Worm (Caenorhabditis elegans) whole organism, mixed stage, embryonic: ENCODE results near the gene T24C12.1.

ENCODE experiments used
- M03D4.4 ChIP-seq: sonication (generic microtip); optimal IDR thresholded peaks from 2 replicates; lab custom pipeline; 2017; ENCODE audit warnings: mild to moderate bottlenecking, missing genetic modification characterization, missing compliant biosample characterization
- bed-3 ChIP-seq: fragments of 200-800 bp; sonication (Bioruptor generic); optimal IDR thresholded peaks from 3 replicates; lab custom pipeline; 2018; ENCODE audit warnings: mild to moderate bottlenecking, missing genetic modification characterization, moderate library complexity, missing compliant biosample characterization
- ceh-43 ChIP-seq: fragments of 200-800 bp; sonication (Bioruptor generic); optimal IDR thresholded peaks from 2 replicates; lab custom pipeline; 2018; ENCODE audit warnings: mild to moderate bottlenecking, missing genetic modification characterization, moderate library complexity, missing compliant biosample characterization
- ces-1 ChIP-seq: fragments of 150-350 bp; optimal IDR thresholded peaks from 2 replicates; lab custom pipeline; 2014; ENCODE audit warnings: missing biosample characterization, missing genetic modification reagents, missing genetic modification characterization
- cnd-1 ChIP-seq: fragments of 200-800 bp; sonication (Bioruptor generic); optimal IDR thresholded peaks from 2 replicates; lab custom pipeline; 2018; ENCODE audit warnings: mild to moderate bottlenecking, missing genetic modification characterization, missing compliant biosample characterization
- drap-1 ChIP-seq: fragments of 200-800 bp; sonication (Bioruptor generic); optimal IDR thresholded peaks from 3 replicates; lab custom pipeline; 2018; ENCODE audit warnings: mild to moderate bottlenecking, missing genetic modification characterization, missing compliant biosample characterization
- elt-1 ChIP-seq: sonication (generic microtip); optimal IDR thresholded peaks from 2 replicates; lab custom pipeline; 2017; ENCODE audit warnings: missing genetic modification characterization, mild to moderate bottlenecking, missing compliant biosample characterization, antibody characterized with exemption, moderate library complexity, borderline replicate concordance; ENCODE audit not compliant: insufficient read depth
- elt-3 ChIP-seq: fragments of 150-350 bp; optimal IDR thresholded peaks from 2 replicates; lab custom pipeline; 2014; ENCODE audit warnings: missing biosample characterization, missing genetic modification characterization
- flh-1 ChIP-seq: fragments of 200-800 bp; sonication (Bioruptor generic); optimal IDR thresholded peaks from 2 replicates; lab custom pipeline; 2018; ENCODE audit warnings: mild to moderate bottlenecking, missing genetic modification characterization, moderate library complexity, missing compliant biosample characterization
- ham-2 ChIP-seq: fragments of 200-800 bp; sonication (Bioruptor generic); optimal IDR thresholded peaks from 2 replicates; lab custom pipeline; 2018; ENCODE audit warnings: mild to moderate bottlenecking, missing genetic modification characterization, missing compliant biosample characterization
- hlh-1 ChIP-seq: fragments of 150-350 bp; optimal IDR thresholded peaks from 2 replicates; lab custom pipeline; 2014; ENCODE audit warnings: missing biosample characterization, missing genetic modification reagents, missing genetic modification characterization
- lin-13 ChIP-seq: fragments of 150-350 bp; optimal IDR thresholded peaks from 2 replicates; lab custom pipeline; 2014; ENCODE audit warnings: missing biosample characterization, missing genetic modification characterization
- lin-32 ChIP-seq: fragments of 200-800 bp; sonication (Bioruptor generic); optimal IDR thresholded peaks from 2 replicates; lab custom pipeline; 2018; ENCODE audit warnings: mild to moderate bottlenecking, missing genetic modification characterization, missing compliant biosample characterization
- lsy-2 ChIP-seq: fragments of 150-350 bp; optimal IDR thresholded peaks from 2 replicates; lab custom pipeline; 2014; ENCODE audit warnings: missing biosample characterization, missing genetic modification characterization
- mab-5 ChIP-seq: fragments of 150-350 bp; optimal IDR thresholded peaks from 2 replicates; lab custom pipeline; 2014; ENCODE audit warnings: missing biosample characterization, missing genetic modification characterization
- mep-1 ChIP-seq: fragments of 150-350 bp; optimal IDR thresholded peaks from 2 replicates; lab custom pipeline; 2017; ENCODE audit warnings: missing biosample characterization, missing genetic modification reagents, missing genetic modification characterization, inconsistent platforms
- mls-2 ChIP-seq: sonication (generic microtip); optimal IDR thresholded peaks from 2 replicates; lab custom pipeline; 2016; ENCODE audit warnings: mild to moderate bottlenecking, missing genetic modification characterization, moderate library complexity, missing compliant biosample characterization
- nhr-12 ChIP-seq: fragments of 150-350 bp; optimal IDR thresholded peaks from 2 replicates; lab custom pipeline; 2014; ENCODE audit warnings: missing biosample characterization, missing genetic modification characterization
- nhr-2 ChIP-seq: fragments of 150-350 bp; optimal IDR thresholded peaks from 2 replicates; lab custom pipeline; 2014; ENCODE audit warnings: missing biosample characterization, missing genetic modification characterization
- nhr-237 ChIP-seq: fragments of 150-350 bp; optimal IDR thresholded peaks from 2 replicates; lab custom pipeline; 2014; ENCODE audit warnings: missing biosample characterization, missing genetic modification characterization
- nhr-28 ChIP-seq: fragments of 150-350 bp; optimal IDR thresholded peaks from 2 replicates; lab custom pipeline; 2014; ENCODE audit warnings: missing biosample characterization, missing genetic modification characterization
- pha-4 ChIP-seq: fragments of 150-350 bp; optimal IDR thresholded peaks from 2 replicates; lab custom pipeline; 2018; ENCODE audit warnings: missing biosample characterization, missing genetic modification reagents, missing genetic modification characterization
- sem-2 ChIP-seq: fragments of 200-800 bp; sonication (Bioruptor generic); optimal IDR thresholded peaks from 2 replicates; lab custom pipeline; 2018; ENCODE audit warnings: mild to moderate bottlenecking, missing genetic modification characterization, missing compliant biosample characterization
- snpc-4 ChIP-seq: fragments of 150-350 bp; optimal IDR thresholded peaks from 2 replicates; lab custom pipeline; 2014; ENCODE audit warnings: missing biosample characterization, missing genetic modification characterization
- tbx-8 ChIP-seq: fragments of 200-800 bp; sonication (Bioruptor generic); optimal IDR thresholded peaks from 2 replicates; lab custom pipeline; 2018; ENCODE audit warnings: mild to moderate bottlenecking, missing genetic modification characterization, moderate library complexity, missing compliant biosample characterization
- unc-120 ChIP-seq: sonication (generic microtip); optimal IDR thresholded peaks from 2 replicates; lab custom pipeline; 2017; ENCODE audit warnings: missing genetic modification characterization, missing compliant biosample characterization; ENCODE audit not compliant: poor library complexity, severe bottlenecking
- unc-39 ChIP-seq: fragments of 150-350 bp; optimal IDR thresholded peaks from 2 replicates; lab custom pipeline; 2014; ENCODE audit warnings: missing biosample characterization, missing genetic modification characterization
- zip-8 ChIP-seq: fragments of 150-350 bp; optimal IDR thresholded peaks from 2 replicates; lab custom pipeline; 2014; ENCODE audit warnings: missing biosample characterization, missing genetic modification characterization
- ztf-11 ChIP-seq: fragments of 150-350 bp; optimal IDR thresholded peaks from 2 replicates; lab custom pipeline; 2014; ENCODE audit warnings: missing biosample characterization, missing genetic modification characterization

T24C12.1 gene

DNA sequence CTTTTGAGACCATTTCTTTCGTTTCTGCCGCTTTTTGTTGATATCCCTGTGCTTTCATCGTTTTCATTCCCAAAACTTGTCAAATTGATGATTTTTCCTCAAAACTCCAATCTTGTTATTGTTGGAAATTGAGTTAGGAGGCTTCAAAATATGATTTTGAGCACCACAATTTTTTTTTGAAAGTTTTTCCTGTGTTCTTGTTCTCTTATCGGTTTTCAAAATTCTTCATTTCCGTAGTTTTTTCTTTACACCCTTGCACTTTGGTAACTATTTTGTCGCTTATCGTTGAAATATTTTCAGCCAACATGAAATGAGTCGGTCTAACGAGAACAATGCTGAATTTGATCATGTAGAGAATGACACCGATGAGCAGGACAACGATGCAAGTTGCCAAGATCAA, 18.7 kb upstream of the T24C12.1 start, which contains the start of gene F48B9.1:
F48B9.1 (plus strand) TSS at position 301 of the 400 bp plus-strand sequence.
- no peak for TF ChIP-seq lin-32 (GFP tag; lab: Kevin White, UChicago)
- TF ChIP-seq drap-1 (GFP tag; lab: Kevin White, UChicago) = no peak
- TF ChIP-seq hlh-1 (tag; lab: Kevin White, UChicago) = no peak
- TF ChIP-seq cnd-1 (tag; lab: Kevin White, UChicago) = no peak
- TF ChIP-seq bed-3 (GFP tag; lab: Kevin White, UChicago) = no peak
- TF ChIP-seq mab-5 (tag; lab: Kevin White, UChicago) = no peak
- no peak for TF ChIP-seq nhr-12 (tag; lab: Kevin White, UChicago)
- no peak for TF ChIP-seq ztf-11 (tag; lab: Kevin White, UChicago)
- no peak for TF ChIP-seq flh-1 (GFP tag; lab: Kevin White, UChicago)
- TF ChIP-seq mls-2 (tag; lab: Kevin White, UChicago) = no peak
- no peak for TF ChIP-seq nhr-28
- no peak for TF ChIP-seq mep-1 (tag; lab: Kevin White, UChicago)
- no peak for TF ChIP-seq elt-1 (tag; lab: Kevin White, UChicago)
- TF ChIP-seq zip-8 (tag; lab: Kevin White, UChicago) = no peak
- TF ChIP-seq ces-1 (GFP tag; lab: Kevin White, UChicago) = no peak
- TF ChIP-seq snpc-4 (tag; lab: Kevin White, UChicago) = no peak
- TF ChIP-seq unc-120 (tag; lab: Kevin White, UChicago) = no peak
- TF ChIP-seq lin-13 (tag; lab: Kevin White, UChicago) = no peak

DNA sequence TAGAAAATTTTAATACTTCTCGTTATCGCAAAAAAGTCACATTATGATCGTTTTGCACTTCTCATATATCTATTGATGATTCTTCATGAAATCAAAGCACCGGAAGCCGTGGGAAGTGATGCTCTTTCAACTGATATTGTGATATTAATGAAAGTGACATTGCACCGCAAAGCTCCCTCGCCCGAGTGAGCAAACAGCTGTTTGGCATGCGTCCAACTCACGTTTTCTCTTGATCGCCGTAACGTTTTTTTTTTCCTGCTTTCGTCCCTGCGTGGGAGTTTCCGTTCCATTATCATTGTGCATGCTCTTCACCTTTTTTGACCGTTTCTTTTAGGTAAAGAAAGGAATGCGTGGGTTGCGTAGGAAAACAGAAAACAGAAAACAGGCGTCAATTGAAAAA, 10.4 kb upstream of the T24C12.1 start:
- TF ChIP-seq unc-120 (tag; lab: Kevin White, UChicago) (peak; percentile 29), hlh-1 (tag; lab: Kevin White, UChicago) (peak; percentile 83), nhr-2 (tag; lab: Kevin White, UChicago) (no peak)

DNA sequence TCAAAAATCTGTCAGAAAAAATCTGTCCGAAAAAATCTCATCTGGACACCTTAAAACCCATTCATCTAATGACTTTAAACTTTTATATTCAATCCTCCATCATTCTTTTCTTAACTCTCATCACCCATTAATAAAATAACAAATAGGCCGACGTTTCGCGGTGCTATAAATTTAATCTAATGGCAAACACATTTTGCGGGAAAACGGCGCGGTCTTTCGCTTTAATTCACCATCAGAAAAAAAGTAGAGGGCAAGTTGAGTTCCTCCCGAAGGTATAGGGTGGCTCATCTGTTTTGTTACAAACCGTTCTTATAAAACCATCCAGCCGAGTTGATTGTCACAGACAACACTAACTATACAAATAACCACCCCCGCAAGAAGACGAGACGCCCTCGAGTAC, 8.5 kb upstream of the T24C12.1 start:
- TF ChIP-seq nhr-28 (no peak), ces-1 (GFP tag; lab: Kevin White, UChicago) (no peak), nhr-12 (tag; lab: Kevin White, UChicago) (no peak), unc-120 (tag; lab: Kevin White, UChicago) (no peak), nhr-2 (tag; lab: Kevin White, UChicago) (no peak), bed-3 (GFP tag; lab: Kevin White, UChicago) (no peak), lsy-2 (tag; lab: Kevin White, UChicago) (no peak), unc-39 (tag; lab: Kevin White, UChicago) (no peak), ham-2 (GFP tag; lab: Kevin White, UChicago) (no peak), nhr-237 (no peak), tbx-8 (GFP tag; lab: Kevin White, UChicago) (no peak), M03D4.4 (no peak), zip-8 (tag; lab: Kevin White, UChicago) (no peak), mep-1 (tag; lab: Kevin White, UChicago) (no peak), flh-1 (GFP tag; lab: Kevin White, UChicago) (no peak)

DNA sequence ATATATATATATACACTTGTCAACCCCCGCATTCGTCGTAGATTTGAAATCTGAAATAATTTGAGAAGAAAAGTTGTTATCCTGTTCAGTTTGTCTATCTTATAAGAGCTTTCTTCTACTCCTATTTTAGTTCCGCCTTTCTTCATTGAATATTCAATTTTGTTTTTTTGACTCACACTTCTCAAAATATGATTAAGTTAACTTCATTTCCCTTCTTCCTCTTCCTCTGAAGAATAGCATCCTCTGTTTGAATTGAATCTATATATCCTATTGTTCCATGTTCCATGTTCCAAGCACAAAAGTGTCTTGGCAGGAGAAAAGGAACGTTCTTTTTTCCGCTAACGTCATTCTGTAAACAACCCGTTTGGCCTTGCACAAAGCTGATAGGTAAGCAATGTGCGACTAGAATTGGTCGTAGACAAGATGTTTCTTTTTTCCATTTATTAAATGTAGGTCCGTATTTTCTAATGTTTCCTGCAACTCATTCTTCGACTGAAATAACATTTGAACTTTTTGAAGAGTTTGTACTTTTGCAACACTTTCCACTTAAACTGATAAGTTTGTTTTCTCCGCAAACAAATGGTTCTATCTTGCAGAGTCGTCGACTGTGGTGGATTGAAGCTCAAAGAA, 7.2 kb upstream of the T24C12.1 start, which contains the start of gene gap-1:
gap-1 (plus strand) TSS at position 580 of the 630 bp plus-strand sequence.
- no peak for TF ChIP-seq zip-8 (tag; lab: Kevin White, UChicago)
- TF ChIP-seq sem-2 = no peak
- no peak for TF ChIP-seq ztf-11 (tag; lab: Kevin White, UChicago)
- no peak for TF ChIP-seq bed-3 (GFP tag; lab: Kevin White, UChicago)
- TF ChIP-seq nhr-28 = no peak
- TF ChIP-seq tbx-8 (GFP tag; lab: Kevin White, UChicago) = no peak
- TF ChIP-seq nhr-237 = no peak
- TF ChIP-seq ces-1 (GFP tag; lab: Kevin White, UChicago) = no peak
- TF ChIP-seq unc-120 (tag; lab: Kevin White, UChicago) = no peak
- TF ChIP-seq mls-2 (tag; lab: Kevin White, UChicago) = no peak
- no peak for TF ChIP-seq ceh-43 (GFP tag; lab: Kevin White, UChicago)
- TF ChIP-seq mab-5 (tag; lab: Kevin White, UChicago) = no peak
- TF ChIP-seq cnd-1 (tag; lab: Kevin White, UChicago) = no peak
- TF ChIP-seq M03D4.4 = no peak
- TF ChIP-seq elt-3 (tag; lab: Kevin White, UChicago) = no peak
- no peak for TF ChIP-seq pha-4 (tag; lab: Kevin White, UChicago)
